Fruit fly (Drosophila melanogaster) whole organism, embryonic: ENCODE results near the gene CG10663.

ENCODE experiments used
- Bgb ChIP-seq: fragments of 200-800 bp; sonication (Bioruptor generic); IDR thresholded peaks from 2 replicates; pipeline ENCODE4 v1.3.6; 2022; ENCODE audit warnings: missing biosample characterization, missing genetic modification characterization; ENCODE audit not compliant: partially characterized antibody
- CG10147 ChIP-seq: fragments of 200-800 bp; sonication (Bioruptor generic); optimal IDR thresholded peaks from 2 replicates; lab custom pipeline; 2019; ENCODE audit warnings: missing biosample characterization, mild to moderate bottlenecking, missing genetic modification characterization, moderate library complexity
- CG10565 ChIP-seq: fragments of 200-800 bp; sonication (Bioruptor generic); optimal IDR thresholded peaks from 3 replicates; lab custom pipeline; 2016; ENCODE audit warnings: missing biosample characterization, mild to moderate bottlenecking, missing genetic modification characterization
- CG11560 ChIP-seq: fragments of 200-800 bp; sonication (Bioruptor generic); IDR thresholded peaks from 3 replicates; pipeline ENCODE4 v1.3.6; 2022; ENCODE audit warnings: missing biosample characterization, missing genetic modification characterization
- CG1233 ChIP-seq: fragments of 200-800 bp; sonication (Bioruptor generic); optimal IDR thresholded peaks from 4 replicates; lab custom pipeline; 2018; ENCODE audit warnings: missing biosample characterization, mild to moderate bottlenecking, missing genetic modification characterization
- CG13296 ChIP-seq: fragments of 200-800 bp; sonication (Bioruptor generic); optimal IDR thresholded peaks from 3 replicates; lab custom pipeline; 2018; ENCODE audit warnings: missing biosample characterization, mild to moderate bottlenecking, missing genetic modification characterization
- CG32767 ChIP-seq: fragments of 200-800 bp; sonication (Bioruptor generic); IDR thresholded peaks from 2 replicates; pipeline ENCODE4 v1.3.6; 2022; ENCODE audit warnings: missing biosample characterization, missing genetic modification characterization
- CG4707 ChIP-seq: fragments of 200-800 bp; sonication (Bioruptor generic); optimal IDR thresholded peaks from 2 replicates; lab custom pipeline; 2018; ENCODE audit warnings: missing biosample characterization, mild to moderate bottlenecking, missing genetic modification characterization, moderate library complexity
- CG4730 ChIP-seq: fragments of 200-800 bp; sonication (Bioruptor generic); IDR thresholded peaks from 2 replicates; pipeline ENCODE4 v1.3.6; 2022; ENCODE audit warnings: missing biosample characterization, missing genetic modification characterization
- CG6175 ChIP-seq: fragments of 200-800 bp; sonication (Bioruptor generic); IDR thresholded peaks from 3 replicates; pipeline ENCODE4 v1.3.6; 2022; ENCODE audit warnings: missing biosample characterization, missing genetic modification characterization
- CG6272 ChIP-seq: fragments of 200-800 bp; sonication (Bioruptor generic); IDR thresholded peaks from 2 replicates; pipeline ENCODE4 v1.3.6; 2022; ENCODE audit warnings: missing biosample characterization, missing genetic modification characterization
- CG6654 ChIP-seq: fragments of 200-800 bp; sonication (Bioruptor generic); optimal IDR thresholded peaks from 2 replicates; lab custom pipeline; 2017; ENCODE audit warnings: missing biosample characterization, mild to moderate bottlenecking, missing genetic modification characterization
- CG8388 ChIP-seq: fragments of 200-800 bp; sonication (Bioruptor generic); optimal IDR thresholded peaks from 2 replicates; lab custom pipeline; 2019; ENCODE audit warnings: missing biosample characterization, mild to moderate bottlenecking, missing genetic modification characterization, moderate library complexity
- CG9609 ChIP-seq: fragments of 200-800 bp; sonication (Bioruptor generic); optimal IDR thresholded peaks from 3 replicates; lab custom pipeline; 2016; ENCODE audit warnings: missing biosample characterization, missing genetic modification characterization
- CHES-1-like ChIP-seq: fragments of 200-800 bp; sonication (Bioruptor generic); optimal IDR thresholded peaks from 2 replicates; lab custom pipeline; 2016; ENCODE audit warnings: missing biosample characterization, missing genetic modification characterization
- CkIIα-i1 ChIP-seq: fragments of 200-800 bp; sonication (Bioruptor generic); IDR thresholded peaks from 2 replicates; pipeline ENCODE4 v1.3.6; 2022; ENCODE audit warnings: missing biosample characterization, missing genetic modification characterization
- Dbx ChIP-seq: fragments of 200-800 bp; sonication (Bioruptor generic); IDR thresholded peaks from 3 replicates; pipeline ENCODE4 v1.3.6; 2022; ENCODE audit warnings: missing biosample characterization, missing genetic modification characterization
- Dek ChIP-seq: fragments of 200-800 bp; sonication (Bioruptor generic); optimal IDR thresholded peaks from 3 replicates; lab custom pipeline; 2019; ENCODE audit warnings: missing biosample characterization, mild to moderate bottlenecking, missing genetic modification characterization, moderate library complexity
- Drgx ChIP-seq: fragments of 200-800 bp; sonication (Bioruptor generic); IDR thresholded peaks from 2 replicates; pipeline ENCODE4 v1.3.6; 2022; ENCODE audit warnings: missing biosample characterization, missing genetic modification characterization
- Ets65A ChIP-seq: fragments of 200-800 bp; sonication (Bioruptor generic); peaks from one replicate; lab custom pipeline; 2016; ENCODE audit warnings: missing biosample characterization, missing genetic modification characterization
- H15 ChIP-seq: fragments of 200-800 bp; sonication (Bioruptor generic); IDR thresholded peaks from 3 replicates; pipeline ENCODE4 v1.3.6; 2022; ENCODE audit warnings: missing biosample characterization, missing genetic modification characterization
- HLH54F ChIP-seq: fragments of 200-800 bp; sonication (Bioruptor generic); optimal IDR thresholded peaks from 3 replicates; lab custom pipeline; 2016; ENCODE audit warnings: missing biosample characterization, missing genetic modification characterization
- HmgZ ChIP-seq: fragments of 200-800 bp; sonication (Bioruptor generic); optimal IDR thresholded peaks from 2 replicates; lab custom pipeline; 2018; ENCODE audit warnings: missing biosample characterization, mild to moderate bottlenecking, missing genetic modification characterization
- Jarid2 ChIP-seq: fragments of 200-800 bp; sonication (Bioruptor generic); optimal IDR thresholded peaks from 3 replicates; lab custom pipeline; 2017; ENCODE audit warnings: mild to moderate bottlenecking, missing biosample characterization, missing genetic modification reagents, missing genetic modification characterization
- Lhr ChIP-seq: fragments of 200-800 bp; sonication (Bioruptor generic); optimal IDR thresholded peaks from 3 replicates; lab custom pipeline; 2017; ENCODE audit warnings: mild to moderate bottlenecking, missing biosample characterization, missing genetic modification reagents, missing genetic modification characterization
- MESR4 ChIP-seq: fragments of 200-800 bp; sonication (Bioruptor generic); optimal IDR thresholded peaks from 2 replicates; lab custom pipeline; 2018; ENCODE audit warnings: missing biosample characterization, mild to moderate bottlenecking, missing genetic modification characterization, moderate library complexity
- MTF-1 ChIP-seq: fragments of 200-800 bp; sonication (Bioruptor generic); optimal IDR thresholded peaks from 2 replicates; lab custom pipeline; 2018; ENCODE audit warnings: missing biosample characterization, mild to moderate bottlenecking, missing genetic modification characterization, borderline replicate concordance
- NC2β ChIP-seq: fragments of 200-800 bp; sonication (Bioruptor generic); optimal IDR thresholded peaks from 2 replicates; lab custom pipeline; 2016; ENCODE audit warnings: missing biosample characterization, missing genetic modification characterization
- NK7.1 ChIP-seq: fragments of 200-800 bp; sonication (Bioruptor generic); optimal IDR thresholded peaks from 3 replicates; lab custom pipeline; 2016; ENCODE audit warnings: missing biosample characterization, missing genetic modification characterization
- Oaz ChIP-seq: fragments of 200-800 bp; sonication (Bioruptor generic); IDR thresholded peaks from 2 replicates; pipeline ENCODE4 v1.3.6; 2022; ENCODE audit warnings: missing biosample characterization, missing genetic modification characterization
- Rfx ChIP-seq: fragments of 200-800 bp; sonication (Bioruptor generic); IDR thresholded peaks from 2 replicates; pipeline ENCODE4 v1.3.6; 2022; ENCODE audit warnings: missing biosample characterization, missing genetic modification characterization
- Rx ChIP-seq: fragments of 200-800 bp; sonication (Bioruptor generic); IDR thresholded peaks from 2 replicates; pipeline ENCODE4 v1.3.6; 2022; ENCODE audit warnings: missing biosample characterization, missing genetic modification characterization
- Sin3A ChIP-seq: fragments of >200 bp; optimal IDR thresholded peaks from 2 replicates; lab custom pipeline; 2018
- Tbp ChIP-seq: fragments of >200 bp; optimal IDR thresholded peaks from 2 replicates; lab custom pipeline; 2018; ENCODE audit warnings: missing biosample characterization, missing genetic modification characterization
- ato ChIP-seq: fragments of 200-800 bp; sonication (Bioruptor generic); IDR thresholded peaks from 2 replicates; pipeline ENCODE4 v1.3.6; 2022; ENCODE audit warnings: missing biosample characterization, missing genetic modification characterization; ENCODE audit not compliant: partially characterized antibody
- btn ChIP-seq: fragments of 200-800 bp; sonication (Bioruptor generic); optimal IDR thresholded peaks from 2 replicates; lab custom pipeline; 2016; ENCODE audit warnings: missing biosample characterization, missing genetic modification characterization
- dmrt99B ChIP-seq: fragments of 200-800 bp; sonication (Bioruptor generic); optimal IDR thresholded peaks from 2 replicates; lab custom pipeline; 2018; ENCODE audit warnings: missing biosample characterization, mild to moderate bottlenecking, missing genetic modification characterization, moderate library complexity
- dysf ChIP-seq: fragments of 200-800 bp; sonication (Bioruptor generic); IDR thresholded peaks from 3 replicates; pipeline ENCODE4 v1.3.6; 2022; ENCODE audit warnings: missing biosample characterization, missing genetic modification characterization
- exex ChIP-seq: fragments of 200-800 bp; sonication (Bioruptor generic); optimal IDR thresholded peaks from 4 replicates; lab custom pipeline; 2018; ENCODE audit warnings: missing biosample characterization, mild to moderate bottlenecking, missing genetic modification characterization, moderate library complexity
- gsb-n ChIP-seq: fragments of 200-800 bp; sonication (Bioruptor generic); optimal IDR thresholded peaks from 3 replicates; lab custom pipeline; 2018; ENCODE audit warnings: missing biosample characterization, mild to moderate bottlenecking, missing genetic modification characterization
- hbn ChIP-seq: fragments of 200-800 bp; sonication (Bioruptor generic); IDR thresholded peaks from 2 replicates; pipeline ENCODE4 v1.3.6; 2022; ENCODE audit warnings: missing biosample characterization, missing genetic modification characterization; ENCODE audit not compliant: partially characterized antibody
- jigr1 ChIP-seq: fragments of 200-800 bp; sonication (Bioruptor generic); IDR thresholded peaks from 3 replicates; pipeline ENCODE4 v1.3.6; 2022; ENCODE audit warnings: missing biosample characterization, missing genetic modification characterization
- klu ChIP-seq: fragments of 200-800 bp; sonication (Bioruptor generic); IDR thresholded peaks from 2 replicates; pipeline ENCODE4 v1.3.6; 2022; ENCODE audit warnings: missing biosample characterization, missing genetic modification characterization
- knrl ChIP-seq: fragments of 200-800 bp; sonication (Bioruptor generic); IDR thresholded peaks from 3 replicates; pipeline ENCODE4 v1.3.6; 2022; ENCODE audit warnings: missing biosample characterization, missing genetic modification characterization; ENCODE audit not compliant: partially characterized antibody
- lov ChIP-seq, 2 experiments: fragments of 200-800 bp in 1 of 2; fragments of >200 bp in 1 of 2; sonication (Bioruptor generic) in 1 of 2; IDR thresholded peaks in 1 of 2; optimal IDR thresholded peaks in 1 of 2; 2 replicates in 1 of 2; 3 replicates in 1 of 2; pipeline versions ENCODE4 v1.3.6 to Lab custom; 2017 to 2022; ENCODE audit warnings: missing biosample characterization in 1 of 2, missing genetic modification characterization in 1 of 2
- pb ChIP-seq: fragments of 200-800 bp; sonication (Bioruptor generic); optimal IDR thresholded peaks from 3 replicates; lab custom pipeline; 2016; ENCODE audit warnings: missing biosample characterization, missing genetic modification characterization
- sens ChIP-seq: fragments of 200-800 bp; sonication (Bioruptor generic); peaks from one replicate; lab custom pipeline; 2016; ENCODE audit warnings: missing biosample characterization, missing genetic modification characterization
- slbo ChIP-seq: fragments of 200-800 bp; sonication (Bioruptor generic); IDR thresholded peaks from 2 replicates; pipeline ENCODE4 v1.3.6; 2022; ENCODE audit warnings: missing biosample characterization, missing genetic modification characterization
- vnd ChIP-seq: fragments of 200-800 bp; sonication (Bioruptor generic); IDR thresholded peaks from 3 replicates; pipeline ENCODE4 v1.3.6; 2022; ENCODE audit warnings: missing biosample characterization, missing genetic modification characterization; ENCODE audit not compliant: partially characterized antibody
- yki ChIP-seq: fragments of >200 bp; optimal IDR thresholded peaks from 3 replicates; lab custom pipeline; 2018

Gene CG10663

DNA sequence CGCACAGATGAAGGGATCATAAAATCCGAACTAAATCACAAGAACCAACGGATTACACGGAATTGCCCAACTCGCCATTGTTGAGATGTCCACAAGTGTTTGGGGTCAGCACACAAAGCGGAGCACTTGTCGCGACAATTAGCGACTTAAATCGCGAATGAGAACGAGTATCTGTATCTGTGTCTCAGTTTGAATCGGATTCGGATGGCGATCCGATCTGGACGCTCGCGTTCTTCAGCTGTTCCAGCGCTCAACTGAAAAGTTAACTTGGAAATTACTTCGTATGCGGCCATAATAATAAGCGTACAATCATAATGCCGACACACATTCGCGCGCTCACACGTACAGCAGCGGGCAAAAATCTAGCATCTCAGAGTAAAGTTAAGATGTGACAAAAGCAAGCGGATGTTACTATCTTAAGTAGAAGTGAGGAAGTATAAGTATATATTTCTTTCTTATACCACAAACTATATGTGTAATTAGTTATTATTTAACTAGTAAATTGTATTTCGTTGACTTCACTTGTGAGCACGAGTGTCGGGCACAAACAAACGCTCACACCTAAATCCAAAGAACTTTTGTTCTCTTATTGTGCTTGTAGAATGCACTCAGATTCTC is 5.7 kb upstream of the CG10663 start, which contains the start of gene CG10660 (continued):
- TF ChIP-seq MTF-1 (GFP tag; lab: Kevin White, UChicago) (peak; percentile 77), yki (lab: Kevin White, UChicago) (no peak), H15 (peak; percentile 84), lov (optimal IDR thresholded peaks at IDR 0.05; lab: Kevin White, UChicago) (no peak), lov (GFP tag; IDR thresholded peaks at IDR 0.05; lab: Robert Waterston, UW) (peak; percentile 76; the same call in 1 of the 3 replicates), Dbx (GFP tag; lab: Robert Waterston, UW) (peak; percentile 74), CG10147 (peak; percentile 75), Jarid2 (GFP tag; lab: Kevin White, UChicago) (peak; percentile 62), CG6175 (GFP tag; lab: Robert Waterston, UW) (0 out of 3 replicates have a peak, but pooled peaks have one; percentile 14), ato (no peak), HmgZ (peak; percentile 86), MESR4 (GFP tag; lab: Kevin White, UChicago) (peak; percentile 39), klu (GFP tag; lab: Robert Waterston, UW) (peak; percentile 23; the same call in 1 of the 2 replicates), Bgb (GFP tag; lab: Robert Waterston, UW) (no peak), Ets65A (peak; percentile 95), gsb-n (tag; lab: Kevin White, UChicago) (peak; percentile 93), Rfx (GFP tag; lab: Robert Waterston, UW) (peak; percentile 86), btn (GFP tag; lab: Kevin White, UChicago) (peak; percentile 64), pb (GFP tag; lab: Kevin White, UChicago) (peak; percentile 45), CG6272 (GFP tag; lab: Robert Waterston, UW) (no peak), Drgx (GFP tag; lab: Robert Waterston, UW) (peak; percentile 95), jigr1 (GFP tag; lab: Robert Waterston, UW) (peak; percentile 50; the same call in 1 of the 3 replicates), Dek (tag; lab: Kevin White, UChicago) (peak; percentile 86), Oaz (peak; percentile 76), dysf (GFP tag; lab: Robert Waterston, UW) (peak; percentile 89), CG6654 (GFP tag; lab: Kevin White, UChicago) (peak; percentile 78), CG32767 (GFP tag; lab: Robert Waterston, UW) (peak; percentile 85), NC2β (peak; percentile 67), exex (tag; lab: Kevin White, UChicago) (peak; percentile 22), knrl (GFP tag; lab: Robert Waterston, UW) (no peak), sens (peak; percentile 94), Rx (GFP tag; lab: Robert Waterston, UW) (peak; percentile 82), Lhr (GFP tag; lab: Kevin White, UChicago) (peak; percentile 66), Sin3A (no peak), CHES-1-like (peak; percentile 38), CG11560 (tag; lab: Robert Waterston, UW) (0 out of 3 replicates have a peak, but pooled peaks have one; percentile 43), HLH54F (GFP tag; lab: Kevin White, UChicago) (peak; percentile 62), CG9609 (peak; percentile 31), slbo (GFP tag; lab: Robert Waterston, UW) (peak; percentile 85), CG4730 (GFP tag; lab: Robert Waterston, UW) (peak; percentile 67; the same call in 1 of the 2 replicates), NK7.1 (GFP tag; lab: Kevin White, UChicago) (peak; percentile 54), hbn (GFP tag; lab: Robert Waterston, UW) (no peak), CG10565 (GFP tag; lab: Kevin White, UChicago) (peak; percentile 50), CG13296 (peak; percentile 52), CG1233 (GFP tag; lab: Kevin White, UChicago) (peak; percentile 79), CG4707 (GFP tag; lab: Kevin White, UChicago) (peak; percentile 73), Tbp (GFP tag; lab: Kevin White, UChicago) (no peak), CG8388 (GFP tag; lab: Kevin White, UChicago) (peak; percentile 91), dmrt99B (tag; lab: Kevin White, UChicago) (peak; percentile 94), CkIIα-i1 (GFP tag; lab: Robert Waterston, UW) (peak; percentile 19; the same call in 1 of the 2 replicates), vnd (GFP tag; lab: Robert Waterston, UW) (no peak)
